Fruit fly (Drosophila melanogaster): Measurements from ENCODE around the gene CtsL4.
A peak's percentile ranks its signal among the peaks of the same experiment; 100 is the strongest.

The CtsL4 gene

dm6 chr2L:10405008-10405654 lies 48.7 kb upstream of the CtsL4 start, which contains the start of the genes CG17768, LSm-4 and Ir31a (continued):
- TF ChIP-seq CG11085 (GFP tag; IDR thresholded peaks at IDR 0.05) (no peak), CG11695 (GFP tag; IDR thresholded peaks at IDR 0.05) (no peak), GATAe (GFP tag; conservative IDR thresholded peaks at IDR 0.05) (no peak), Lim3 (GFP tag; IDR thresholded peaks at IDR 0.05) (no peak), CG3995 (GFP tag; optimal IDR thresholded peaks at IDR 0.05) (peak; percentile 15), Deaf1 (tag; optimal IDR thresholded peaks at IDR 0.05) (no peak), CG30020 (tag; optimal IDR thresholded peaks at IDR 0.05) (peak; percentile 91), CG7556 (GFP tag; optimal IDR thresholded peaks at IDR 0.05) (no peak), tin (GFP tag; optimal IDR thresholded peaks at IDR 0.05) (no peak), insv (GFP tag; optimal IDR thresholded peaks at IDR 0.05) (no peak), CG14667 (GFP tag; IDR thresholded peaks at IDR 0.05) (no peak), CG4404 (GFP tag; IDR thresholded peaks at IDR 0.05) (no peak), Bdp1 (GFP tag; optimal IDR thresholded peaks at IDR 0.05) (no peak), az2 (GFP tag; optimal IDR thresholded peaks at IDR 0.05) (no peak), CG17612 (GFP tag; IDR thresholded peaks at IDR 0.05) (no peak), crol (GFP tag; IDR thresholded peaks at IDR 0.05) (no peak), Hr51 (GFP tag; optimal IDR thresholded peaks at IDR 0.05) (no peak), zfh2 (GFP tag; optimal IDR thresholded peaks at IDR 0.05) (no peak), Usf (GFP tag; optimal IDR thresholded peaks at IDR 0.05) (no peak), CG18476 (GFP tag; optimal IDR thresholded peaks at IDR 0.05) (no peak), Rx (GFP tag; IDR thresholded peaks at IDR 0.05) (no peak), H15 (GFP tag; IDR thresholded peaks at IDR 0.05) (no peak), Pdp1 (GFP tag; optimal IDR thresholded peaks at IDR 0.05) (no peak), sens (GFP tag) (peak; percentile 22), Dad (GFP tag; optimal IDR thresholded peaks at IDR 0.05) (no peak), CG8388 (GFP tag; optimal IDR thresholded peaks at IDR 0.05) (no peak), sisA (GFP tag; IDR thresholded peaks at IDR 0.05) (no peak), ken (GFP tag; IDR thresholded peaks at IDR 0.05) (no peak), chn (GFP tag; optimal IDR thresholded peaks at IDR 0.05) (no peak), Aef1 (GFP tag; IDR thresholded peaks at IDR 0.05) (no peak), fd64A (GFP tag; optimal IDR thresholded peaks at IDR 0.05) (no peak), Abd-B (GFP tag; optimal IDR thresholded peaks at IDR 0.05) (no peak), fd3F (GFP tag; optimal IDR thresholded peaks at IDR 0.05) (no peak), CG14050 (GFP tag; IDR thresholded peaks at IDR 0.05) (no peak), CG10274 (GFP tag; optimal IDR thresholded peaks at IDR 0.05) (no peak), jumu (GFP tag; optimal IDR thresholded peaks at IDR 0.05) (no peak), sima (GFP tag; optimal IDR thresholded peaks at IDR 0.05) (no peak), slp2 (GFP tag; optimal IDR thresholded peaks at IDR 0.05) (no peak), Med (GFP tag) (no peak), vnd (GFP tag; IDR thresholded peaks at IDR 0.05; ENCODE audit: partially characterized antibody) (peak; percentile 59; the same call in 2 of the 3 replicates), Xbp1 (GFP tag; optimal IDR thresholded peaks at IDR 0.05) (no peak), HHEX (GFP tag; optimal IDR thresholded peaks at IDR 0.05) (no peak), Dbx (GFP tag; IDR thresholded peaks at IDR 0.05) (no peak), shn (GFP tag; optimal IDR thresholded peaks at IDR 0.05) (no peak), knrl (GFP tag; IDR thresholded peaks at IDR 0.05; ENCODE audit: partially characterized antibody) (peak; percentile 81), Ssrp (tag; optimal IDR thresholded peaks at IDR 0.05) (no peak), ttk (GFP tag; IDR thresholded peaks at IDR 0.05) (no peak), HLHmδ (GFP tag; optimal IDR thresholded peaks at IDR 0.05) (no peak), CG11093 (GFP tag; IDR thresholded peaks at IDR 0.05) (no peak), Trl (optimal IDR thresholded peaks at IDR 0.05) (no peak), Trl (GFP tag; optimal IDR thresholded peaks at IDR 0.05) (no peak), CG16863 (GFP tag; optimal IDR thresholded peaks at IDR 0.05) (no peak)
